Fruit fly (Drosophila melanogaster) whole organism, wandering third instar larva: ENCODE results near the gene CHKov2.

ENCODE experiments used
- Abd-B ChIP-seq: fragments of >200 bp; optimal IDR thresholded peaks from 2 replicates; lab custom pipeline; 2017; ENCODE audit warnings: missing biosample characterization, missing genetic modification characterization
- CG32264 ChIP-seq: fragments of 200-800 bp; sonication (Bioruptor generic); optimal IDR thresholded peaks from 2 replicates; lab custom pipeline; 2016; ENCODE audit warnings: missing biosample characterization, missing genetic modification characterization
- CG9705 ChIP-seq: fragments of 200-800 bp; sonication (Bioruptor generic); optimal IDR thresholded peaks from 2 replicates; lab custom pipeline; 2018; ENCODE audit warnings: missing biosample characterization, mild to moderate bottlenecking, missing genetic modification characterization
- CrebA ChIP-seq: fragments of 200-800 bp; sonication (Bioruptor generic); optimal IDR thresholded peaks from 2 replicates; lab custom pipeline; 2016; ENCODE audit warnings: missing biosample characterization, mild to moderate bottlenecking, missing genetic modification characterization, borderline replicate concordance
- Dfd ChIP-seq: fragments of >200 bp; optimal IDR thresholded peaks from 2 replicates; lab custom pipeline; 2017; ENCODE audit warnings: missing biosample characterization, missing genetic modification characterization
- Dif ChIP-seq: fragments of 200-275, 200-300 bp; sonication (Bioruptor generic); optimal IDR thresholded peaks from 2 replicates; lab custom pipeline; 2018; ENCODE audit warnings: missing biosample characterization, missing genetic modification characterization; ENCODE audit not compliant: partially characterized antibody
- GATAd ChIP-seq: sonication (Bioruptor generic); optimal IDR thresholded peaks from 2 replicates; lab custom pipeline; 2016; ENCODE audit warnings: missing biosample characterization, missing genetic modification characterization
- HLH106 ChIP-seq: fragments of 200-800 bp; optimal IDR thresholded peaks from 3 replicates; lab custom pipeline; 2019; ENCODE audit warnings: missing biosample characterization, mild to moderate bottlenecking, missing genetic modification characterization, moderate library complexity
- Hnf4 ChIP-seq: fragments of 200-800 bp; sonication (Bioruptor generic); optimal IDR thresholded peaks from 2 replicates; lab custom pipeline; 2016; ENCODE audit warnings: missing biosample characterization, mild to moderate bottlenecking, missing genetic modification characterization
- Hr78 ChIP-seq: fragments of >200 bp; optimal IDR thresholded peaks from 2 replicates; lab custom pipeline; 2017; ENCODE audit warnings: missing biosample characterization, missing genetic modification characterization
- Hr83 ChIP-seq: fragments of 200-300 bp; sonication (Bioruptor generic); optimal IDR thresholded peaks from 2 replicates; lab custom pipeline; 2016; ENCODE audit warnings: missing biosample characterization, mild to moderate bottlenecking, missing genetic modification characterization, moderate library complexity; ENCODE audit not compliant: poor library complexity, severe bottlenecking
- Jra ChIP-seq: sonication (Bioruptor generic); optimal IDR thresholded peaks from 2 replicates; lab custom pipeline; 2016; ENCODE audit warnings: missing biosample characterization, missing genetic modification characterization
- Mio ChIP-seq: sonication (Bioruptor generic); optimal IDR thresholded peaks from 2 replicates; lab custom pipeline; 2016; ENCODE audit warnings: missing biosample characterization, missing genetic modification characterization
- Myc ChIP-seq: fragments of >200 bp; optimal IDR thresholded peaks from 2 replicates; lab custom pipeline; 2017
- N ChIP-seq: fragments of >200 bp; optimal IDR thresholded peaks from 2 replicates; lab custom pipeline; 2018; ENCODE audit warnings: missing biosample characterization, missing external identifiers, missing genetic modification characterization
- OdsH ChIP-seq: fragments of 200-800 bp; sonication (Bioruptor generic); optimal IDR thresholded peaks from 2 replicates; lab custom pipeline; 2016; ENCODE audit warnings: missing biosample characterization, mild to moderate bottlenecking, missing genetic modification characterization
- Rel ChIP-seq, 2 experiments: fragments of 200-800 bp; sonication (Bioruptor generic) in 1 of 2; optimal IDR thresholded peaks; 2 replicates in 1 of 2; 3 replicates in 1 of 2; lab custom pipeline; 2016 to 2019; ENCODE audit warnings: mild to moderate bottlenecking in 2 of 2, missing biosample characterization in 2 of 2, missing genetic modification characterization in 2 of 2, moderate library complexity in 1 of 2
- Sp1 ChIP-seq: fragments of 200-800 bp; sonication (Bioruptor generic); optimal IDR thresholded peaks from 3 replicates; lab custom pipeline; 2019; ENCODE audit warnings: missing biosample characterization, mild to moderate bottlenecking, missing genetic modification characterization, moderate library complexity
- Vsx2 ChIP-seq: fragments of 200-300, 225-300 bp; sonication (Bioruptor generic); optimal IDR thresholded peaks from 2 replicates; lab custom pipeline; 2018; ENCODE audit warnings: missing biosample characterization, missing genetic modification characterization; ENCODE audit not compliant: partially characterized antibody
- br ChIP-seq: fragments of 200-800 bp; sonication (Bioruptor generic); optimal IDR thresholded peaks from 2 replicates; lab custom pipeline; 2016; ENCODE audit warnings: missing biosample characterization, missing genetic modification characterization
- brk ChIP-seq: fragments of 200-800 bp; sonication (Bioruptor generic); optimal IDR thresholded peaks from 2 replicates; lab custom pipeline; 2016; ENCODE audit warnings: missing biosample characterization, mild to moderate bottlenecking, missing genetic modification characterization
- dl ChIP-seq, 2 experiments: fragments of 175-275, 200-275 bp in 1 of 2; fragments of 200-275 bp in 1 of 2; sonication (Bioruptor generic); optimal IDR thresholded peaks; lab custom pipeline; 2018; ENCODE audit warnings: mild to moderate bottlenecking in 2 of 2, missing biosample characterization in 2 of 2, missing genetic modification characterization in 2 of 2, moderate library complexity in 2 of 2; ENCODE audit not compliant: partially characterized antibody in 2 of 2, insufficient read depth in 1 of 2
- dmrt93B ChIP-seq: fragments of 200-800 bp; sonication (Bioruptor generic); optimal IDR thresholded peaks from 2 replicates; lab custom pipeline; 2018; ENCODE audit warnings: missing biosample characterization, mild to moderate bottlenecking, missing genetic modification characterization
- dsf ChIP-seq: sonication (Bioruptor generic); optimal IDR thresholded peaks from 2 replicates; lab custom pipeline; 2016; ENCODE audit warnings: missing biosample characterization, missing genetic modification characterization, borderline replicate concordance
- ey ChIP-seq: fragments of 200-800 bp; sonication (Bioruptor generic); optimal IDR thresholded peaks from 2 replicates; lab custom pipeline; 2016; ENCODE audit warnings: missing biosample characterization, missing genetic modification characterization
- foxo ChIP-seq, 2 experiments: fragments of 200-800 bp; sonication (Bioruptor generic); optimal IDR thresholded peaks; 2 replicates in 1 of 2; 3 replicates in 1 of 2; lab custom pipeline; 2016 to 2017; ENCODE audit warnings: missing biosample characterization in 2 of 2, missing genetic modification characterization in 2 of 2
- fru ChIP-seq: fragments of 200-800 bp; sonication (Bioruptor generic); optimal IDR thresholded peaks from 3 replicates; lab custom pipeline; 2016; ENCODE audit warnings: missing biosample characterization, mild to moderate bottlenecking, missing genetic modification characterization
- h ChIP-seq: fragments of 200-800 bp; sonication (Bioruptor generic); optimal IDR thresholded peaks from 3 replicates; lab custom pipeline; 2016; ENCODE audit warnings: missing biosample characterization, mild to moderate bottlenecking, missing genetic modification characterization
- jim ChIP-seq: fragments of 175-275, 200-325 bp; sonication (Bioruptor generic); optimal IDR thresholded peaks from 2 replicates; lab custom pipeline; 2016; ENCODE audit warnings: missing biosample characterization, mild to moderate bottlenecking, missing genetic modification characterization
- lola ChIP-seq: fragments of >200 bp; optimal IDR thresholded peaks from 2 replicates; lab custom pipeline; 2017; ENCODE audit warnings: missing biosample characterization, missing genetic modification characterization
- pan ChIP-seq: fragments of >200 bp; optimal IDR thresholded peaks from 2 replicates; lab custom pipeline; 2017
- psq ChIP-seq: fragments of 200-800 bp; sonication (Bioruptor generic); optimal IDR thresholded peaks from 3 replicates; lab custom pipeline; 2017; ENCODE audit warnings: missing biosample characterization, mild to moderate bottlenecking, missing genetic modification characterization, moderate library complexity
- rgr ChIP-seq: fragments of 200-800 bp; sonication (Bioruptor generic); optimal IDR thresholded peaks from 3 replicates; lab custom pipeline; 2016; ENCODE audit warnings: missing biosample characterization, mild to moderate bottlenecking, missing genetic modification characterization
- sage ChIP-seq: fragments of 200-800 bp; sonication (Bioruptor generic); optimal IDR thresholded peaks from 2 replicates; lab custom pipeline; 2016; ENCODE audit warnings: missing biosample characterization, mild to moderate bottlenecking, missing genetic modification characterization
- sv ChIP-seq: fragments of 200-800 bp; sonication (Bioruptor generic); optimal IDR thresholded peaks from 3 replicates; lab custom pipeline; 2016; ENCODE audit warnings: missing biosample characterization, missing genetic modification characterization
- tai ChIP-seq: sonication (Bioruptor generic); optimal IDR thresholded peaks from 2 replicates; lab custom pipeline; 2016; ENCODE audit warnings: missing biosample characterization, missing genetic modification characterization
- usp ChIP-seq: fragments of >200 bp; optimal IDR thresholded peaks from 2 replicates; lab custom pipeline; 2017; ENCODE audit warnings: missing biosample characterization, missing genetic modification characterization
- woc ChIP-seq: sonication (Bioruptor generic); optimal IDR thresholded peaks from 2 replicates; lab custom pipeline; 2016; ENCODE audit warnings: missing biosample characterization, mild to moderate bottlenecking, missing genetic modification characterization

Gene CHKov2

DNA sequence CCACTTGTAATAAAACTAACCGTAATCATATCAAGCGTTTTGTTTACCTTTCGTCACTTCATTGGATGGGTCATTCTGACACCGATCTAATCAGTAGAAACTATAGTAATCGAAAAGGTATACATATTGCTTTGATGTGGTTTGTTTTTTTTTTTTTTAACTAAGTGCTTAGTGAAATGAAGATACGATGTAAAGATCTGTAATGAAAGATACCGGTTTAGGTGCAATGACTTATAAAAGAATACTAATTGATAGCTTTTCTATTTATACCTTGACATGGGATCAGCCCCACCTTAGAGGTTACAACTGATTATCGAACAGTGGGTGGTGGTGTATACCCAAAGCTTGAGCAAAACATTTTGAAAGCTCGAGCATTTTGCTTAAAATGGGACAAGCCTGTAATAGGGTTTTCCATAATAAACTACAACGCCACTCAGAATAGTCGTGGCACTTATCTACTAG is 47.8 kb downstream of the CHKov2 start, which contains the start of gene CG31300:
TSS of gene CG31300 (plus strand) at position 412 of the 462 bp plus-strand sequence.
- TF ChIP-seq N (no peak), h (GFP tag; lab: Kevin White, UChicago) (no peak), rgr (no peak), dl (GFP tag; optimal IDR thresholded peaks at IDR 0.05; lab: Kevin White, UChicago; ENCODE audit: insufficient read depth in 1 of 2, partially characterized antibody in 2 of 2) (no peak), brk (no peak), Dif (GFP tag; lab: Kevin White, UChicago) (no peak), sv (GFP tag; lab: Kevin White, UChicago) (no peak), woc (GFP tag; lab: Kevin White, UChicago) (no peak), Abd-B (no peak), Jra (GFP tag; lab: Kevin White, UChicago) (no peak), Hr78 (no peak)
- TF ChIP-seq, all 38 proteins: peak for 0

DNA sequence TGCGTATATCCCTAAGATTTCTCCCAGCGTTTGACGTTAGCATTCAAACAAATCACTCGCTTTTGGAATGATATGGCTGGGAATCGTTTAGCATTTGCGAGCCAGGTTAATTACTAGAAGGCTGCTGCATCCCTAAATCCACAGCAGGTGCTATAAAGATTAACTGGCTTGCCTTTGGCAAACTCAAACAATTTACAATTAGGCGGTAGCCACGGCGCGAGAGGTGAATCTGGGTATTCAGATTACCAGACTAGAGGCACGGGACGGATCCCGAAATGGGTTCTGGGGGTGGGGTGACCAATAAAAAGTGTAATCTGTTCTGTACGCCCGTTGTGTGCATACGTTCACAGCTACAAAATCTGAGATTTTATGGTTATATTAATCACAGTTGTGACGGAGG is 49.8 kb downstream of the CHKov2 start, which contains the start of gene CG11892:
TSS of gene CG11892 (plus strand) at position 384 of the 400 bp plus-strand sequence.
- TF ChIP-seq Sp1 (GFP tag; lab: Kevin White, UChicago): peak; percentile 55
- peak; percentile 50 for TF ChIP-seq fru (GFP tag; lab: Kevin White, UChicago)
- no peak for TF ChIP-seq ey (GFP tag; lab: Kevin White, UChicago)
- TF ChIP-seq rgr: peak; percentile 36
- TF ChIP-seq Hnf4 (GFP tag; lab: Kevin White, UChicago): peak; percentile 24
- TF ChIP-seq Hr83: peak; percentile 51
- peak; percentile 47 for TF ChIP-seq OdsH (GFP tag; lab: Kevin White, UChicago)
- no peak for TF ChIP-seq Vsx2 (GFP tag; lab: Kevin White, UChicago)
- no peak for TF ChIP-seq CG32264 (GFP tag; lab: Kevin White, UChicago)
- TF ChIP-seq HLH106 (tag; lab: Kevin White, UChicago): no peak
- no peak for TF ChIP-seq pan (lab: Kevin White, UChicago)
- TF ChIP-seq br (GFP tag; lab: Kevin White, UChicago): peak; percentile 57

DNA sequence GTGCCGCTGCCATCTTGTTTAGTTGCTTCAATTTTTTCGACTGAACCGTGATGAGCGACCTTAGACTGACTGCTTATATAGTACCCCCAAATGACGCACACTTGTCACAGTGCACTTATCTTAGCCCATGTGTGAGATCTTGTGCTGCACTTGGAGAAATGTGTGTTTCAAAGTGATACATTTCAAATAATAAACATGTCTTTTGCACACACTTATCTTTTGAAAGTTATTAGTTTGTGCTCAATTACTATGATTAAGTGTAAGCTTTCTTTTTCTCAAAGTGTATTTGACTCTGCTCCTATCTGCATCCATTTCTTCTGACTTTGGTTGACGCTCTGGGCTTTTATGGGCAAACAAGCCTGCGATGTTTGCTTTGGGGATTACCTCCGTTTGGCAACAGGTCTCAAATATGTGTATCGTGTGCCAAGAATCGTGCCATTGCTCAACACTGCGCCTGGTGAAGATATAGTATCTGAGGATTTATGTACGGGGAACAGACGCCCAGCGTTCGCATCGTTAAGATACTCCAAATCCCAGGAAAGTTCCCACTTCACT is 51.1 kb downstream of the CHKov2 start, which contains the start of gene CG10514:
TSS of gene CG10514 (minus strand) at position 51 of the 555 bp plus-strand sequence.
- TF ChIP-seq Myc: no peak
- no peak for TF ChIP-seq CG9705
- no peak for TF ChIP-seq GATAd
- peak in 1 of 2 experiments; percentile 18 for TF ChIP-seq foxo (GFP tag; optimal IDR thresholded peaks at IDR 0.05; lab: Kevin White, UChicago)
- TF ChIP-seq fru (GFP tag; lab: Kevin White, UChicago): peak; percentile 13
- TF ChIP-seq Hr83: peak; percentile 77
- no peak for TF ChIP-seq lola
- TF ChIP-seq dl (GFP tag; optimal IDR thresholded peaks at IDR 0.05; lab: Kevin White, UChicago; ENCODE audit: insufficient read depth in 1 of 2, partially characterized antibody in 2 of 2): no peak
- TF ChIP-seq Rel (GFP tag; optimal IDR thresholded peaks at IDR 0.05; lab: Kevin White, UChicago): no peak
- TF ChIP-seq Rel (tag; optimal IDR thresholded peaks at IDR 0.05; lab: Kevin White, UChicago): no peak
- no peak for TF ChIP-seq brk
- TF ChIP-seq dsf (GFP tag; lab: Kevin White, UChicago): no peak
- peak; percentile 10 for TF ChIP-seq Sp1 (GFP tag; lab: Kevin White, UChicago)
- no peak for TF ChIP-seq HLH106 (tag; lab: Kevin White, UChicago)
- no peak for TF ChIP-seq N
- TF ChIP-seq tai (GFP tag; lab: Kevin White, UChicago): no peak
- TF ChIP-seq ey (GFP tag; lab: Kevin White, UChicago): peak; percentile 4
- TF ChIP-seq h (GFP tag; lab: Kevin White, UChicago): no peak
- TF ChIP-seq sv (GFP tag; lab: Kevin White, UChicago): no peak
- no peak for TF ChIP-seq Hr78
- TF ChIP-seq woc (GFP tag; lab: Kevin White, UChicago): no peak
- peak; percentile 24 for TF ChIP-seq rgr
- TF ChIP-seq CrebA: no peak
- no peak for TF ChIP-seq Dif (GFP tag; lab: Kevin White, UChicago)
- no peak for TF ChIP-seq CG32264 (GFP tag; lab: Kevin White, UChicago)
- no peak for TF ChIP-seq Mio
- no peak for TF ChIP-seq Hnf4 (GFP tag; lab: Kevin White, UChicago)
- peak; percentile 18 for TF ChIP-seq psq (GFP tag; lab: Kevin White, UChicago)
- TF ChIP-seq Jra (GFP tag; lab: Kevin White, UChicago): no peak
- TF ChIP-seq jim (GFP tag; lab: Kevin White, UChicago): no peak
- no peak for TF ChIP-seq dmrt93B (GFP tag; lab: Kevin White, UChicago)
- TF ChIP-seq Vsx2 (GFP tag; lab: Kevin White, UChicago): no peak
- peak; percentile 43 for TF ChIP-seq OdsH (GFP tag; lab: Kevin White, UChicago)
- no peak for TF ChIP-seq pan (lab: Kevin White, UChicago)
- no peak for TF ChIP-seq usp
- TF ChIP-seq sage (GFP tag; lab: Kevin White, UChicago): no peak
- no peak for TF ChIP-seq Abd-B
- TF ChIP-seq br (GFP tag; lab: Kevin White, UChicago): peak; percentile 36
- no peak for TF ChIP-seq Dfd
- TF ChIP-seq, all 38 proteins: peak for 9
